Worm (Caenorhabditis elegans) whole organism, late embryonic: Measurements from ENCODE around the gene cyp-32A1.

Source experiments
- hlh-15 ChIP-seq: sonication (generic microtip); optimal IDR thresholded peaks from 2 replicates; lab custom pipeline; 2016; ENCODE audit warnings: missing genetic modification characterization, missing compliant biosample characterization
- lim-6 ChIP-seq: sonication (generic microtip); optimal IDR thresholded peaks from 2 replicates; lab custom pipeline; 2016; ENCODE audit warnings: missing genetic modification characterization, missing compliant biosample characterization
- pat-9 ChIP-seq: fragments of 200-800 bp; sonication (Bioruptor generic); optimal IDR thresholded peaks from 2 replicates; lab custom pipeline; 2018; ENCODE audit warnings: mild to moderate bottlenecking, missing genetic modification characterization, moderate library complexity, missing compliant biosample characterization
- pha-4 ChIP-seq: fragments of 150-350 bp; optimal IDR thresholded peaks from 2 replicates; lab custom pipeline; 2018; ENCODE audit warnings: missing biosample characterization, missing genetic modification reagents, missing genetic modification characterization
- tbx-2 ChIP-seq: sonication (generic microtip); optimal IDR thresholded peaks from 2 replicates; lab custom pipeline; 2016; ENCODE audit warnings: missing genetic modification characterization, missing compliant biosample characterization

DNA sequence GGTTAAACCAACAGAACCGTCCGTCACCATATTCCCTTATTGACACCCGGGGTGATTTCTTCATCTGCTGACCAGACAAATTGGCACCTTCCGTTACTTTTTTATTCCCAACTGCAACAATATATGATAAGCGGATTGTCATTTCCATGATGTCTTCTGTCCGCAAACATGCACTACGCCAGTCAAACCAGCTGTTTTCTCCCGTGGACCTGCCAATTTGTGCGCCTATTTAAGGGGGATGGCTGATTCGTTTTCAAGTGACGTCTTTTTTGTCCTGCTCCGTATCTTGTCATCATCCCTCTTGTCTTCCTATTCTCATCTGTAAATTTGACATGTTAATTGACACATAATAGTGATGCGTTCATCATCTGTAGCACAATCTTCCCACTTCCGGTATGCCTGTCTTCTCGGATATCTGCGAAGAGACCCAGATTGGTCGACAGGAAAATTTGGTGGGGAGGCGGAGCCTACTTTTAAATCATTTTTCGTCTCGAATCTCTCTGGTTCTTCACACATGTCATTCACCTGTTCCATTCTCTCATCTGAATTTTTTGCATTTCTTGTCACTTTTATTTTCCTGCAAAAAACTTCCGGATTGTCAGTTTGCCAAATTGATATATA, 33.5 kb upstream of the cyp-32A1 start:
- TF ChIP-seq pha-4 (tag; lab: Kevin White, UChicago) (no peak), tbx-2 (tag; lab: Kevin White, UChicago) (no peak), hlh-15 (tag; lab: Kevin White, UChicago) (no peak), pat-9 (tag; lab: Kevin White, UChicago) (no peak), lim-6 (tag; lab: Kevin White, UChicago) (no peak)
